Worm (Caenorhabditis elegans) whole organism, young adult: ENCODE data around the gene K12D9.1.

Experiments
- B0019.2 ChIP-seq: fragments of 200-800 bp; sonication (Bioruptor generic); conservative IDR thresholded peaks from 2 replicates; pipeline ENCODE4 v1.3.6; 2022; ENCODE audit warnings: missing genetic modification reagents, missing genetic modification characterization, missing compliant biosample characterization
- B0035.1 ChIP-seq: sonication (generic microtip); optimal IDR thresholded peaks from 2 replicates; lab custom pipeline; 2016; ENCODE audit warnings: missing genetic modification characterization, mild to moderate bottlenecking, missing compliant biosample characterization, missing genotype, missing genetic modification reagents
- B0261.1 ChIP-seq: sonication (generic microtip); optimal IDR thresholded peaks from 2 replicates; lab custom pipeline; 2016; ENCODE audit warnings: mild to moderate bottlenecking, missing genetic modification characterization, moderate library complexity, missing compliant biosample characterization
- B0336.3 ChIP-seq: fragments of 200-800 bp; sonication (Bioruptor generic); IDR thresholded peaks from 2 replicates; pipeline ENCODE4 v1.3.6; 2022; ENCODE audit warnings: missing genetic modification characterization, missing compliant biosample characterization
- C06A6.2 ChIP-seq: fragments of 200-800 bp; sonication (Bioruptor generic); conservative IDR thresholded peaks from 2 replicates; pipeline ENCODE4 v1.3.6; 2022; ENCODE audit warnings: missing genetic modification characterization, missing compliant biosample characterization
- F33H1.4 ChIP-seq: fragments of 200-800 bp; sonication (Bioruptor generic); IDR thresholded peaks from 2 replicates; pipeline ENCODE4 v1.3.6; 2022; ENCODE audit warnings: missing genetic modification reagents, missing genetic modification characterization, missing compliant biosample characterization
- F39B2.1 ChIP-seq: fragments of 200-800 bp; sonication (Bioruptor generic); IDR thresholded peaks from 2 replicates; pipeline ENCODE4 v1.3.6; 2022; ENCODE audit warnings: missing genetic modification reagents, missing genetic modification characterization, missing compliant biosample characterization
- F49E8.2 ChIP-seq: sonication (generic microtip); optimal IDR thresholded peaks from 3 replicates; lab custom pipeline; 2017; ENCODE audit warnings: missing genetic modification characterization, mild to moderate bottlenecking, missing compliant biosample characterization, antibody characterized with exemption, moderate library complexity; ENCODE audit not compliant: insufficient read depth
- F52B5.7 ChIP-seq: sonication (generic microtip); optimal IDR thresholded peaks from 2 replicates; lab custom pipeline; 2016; ENCODE audit warnings: mild to moderate bottlenecking, missing genetic modification characterization, missing compliant biosample characterization
- F57A8.1 ChIP-seq: fragments of 200-800 bp; sonication (Bioruptor generic); optimal IDR thresholded peaks from 2 replicates; lab custom pipeline; 2018; ENCODE audit warnings: mild to moderate bottlenecking, missing genetic modification characterization, moderate library complexity, missing compliant biosample characterization
- K11D2.4 ChIP-seq: fragments of 200-800 bp; sonication (Bioruptor generic); IDR thresholded peaks from 2 replicates; pipeline ENCODE4 v1.3.6; 2022; ENCODE audit warnings: missing genetic modification reagents, missing genetic modification characterization, missing compliant biosample characterization
- Y53G8AR.9 ChIP-seq: fragments of 200-800 bp; sonication (Bioruptor generic); conservative IDR thresholded peaks from 2 replicates; pipeline ENCODE4 v1.3.6; 2022; ENCODE audit warnings: missing genetic modification reagents, missing genetic modification characterization, missing compliant biosample characterization
- Y79H2A.3 ChIP-seq: fragments of 200-800 bp; sonication (Bioruptor generic); conservative IDR thresholded peaks from 2 replicates; pipeline ENCODE4 v1.3.6; 2022; ENCODE audit warnings: missing genetic modification reagents, missing genetic modification characterization, missing compliant biosample characterization
- akir-1 ChIP-seq: fragments of 200-800 bp; sonication (Bioruptor generic); optimal IDR thresholded peaks from 2 replicates; lab custom pipeline; 2018; ENCODE audit warnings: mild to moderate bottlenecking, missing genetic modification characterization, moderate library complexity, missing compliant biosample characterization
- bed-2 ChIP-seq: fragments of 200-800 bp; sonication (Bioruptor generic); IDR thresholded peaks from 2 replicates; pipeline ENCODE4 v1.3.6; 2022; ENCODE audit warnings: missing genetic modification reagents, missing genetic modification characterization, missing compliant biosample characterization
- ceh-27 ChIP-seq: fragments of 200-800 bp; sonication (Bioruptor generic); optimal IDR thresholded peaks from 2 replicates; lab custom pipeline; 2018; ENCODE audit warnings: mild to moderate bottlenecking, missing genetic modification characterization, moderate library complexity, missing compliant biosample characterization
- ceh-40 ChIP-seq: fragments of 200-800 bp; sonication (Bioruptor generic); IDR thresholded peaks from 2 replicates; pipeline ENCODE4 v1.3.6; 2022; ENCODE audit warnings: missing genetic modification characterization, missing compliant biosample characterization
- egl-44 ChIP-seq: fragments of 200-800 bp; sonication (Bioruptor generic); IDR thresholded peaks from 2 replicates; pipeline ENCODE4 v1.3.6; 2022; ENCODE audit warnings: missing genetic modification reagents, missing genetic modification characterization, missing compliant biosample characterization
- egrh-3 ChIP-seq: fragments of 200-800 bp; sonication (Bioruptor generic); IDR thresholded peaks from 2 replicates; pipeline ENCODE4 v1.3.6; 2022; ENCODE audit warnings: missing genetic modification reagents, missing genetic modification characterization, missing compliant biosample characterization
- ets-4 ChIP-seq: fragments of 200-800 bp; sonication (Bioruptor generic); optimal IDR thresholded peaks from 2 replicates; lab custom pipeline; 2018; ENCODE audit warnings: mild to moderate bottlenecking, missing genetic modification characterization, missing compliant biosample characterization
- gei-17 ChIP-seq: fragments of 200-800 bp; sonication (Bioruptor generic); optimal IDR thresholded peaks from 2 replicates; lab custom pipeline; 2018; ENCODE audit warnings: mild to moderate bottlenecking, missing genetic modification characterization, missing compliant biosample characterization
- him-1 ChIP-seq: sonication (generic microtip); optimal IDR thresholded peaks from 2 replicates; lab custom pipeline; 2016; ENCODE audit warnings: missing genotype, missing genetic modification reagents, missing genetic modification characterization, missing compliant biosample characterization
- hlh-26 ChIP-seq: fragments of 200-800 bp; sonication (Bioruptor generic); conservative IDR thresholded peaks from 2 replicates; pipeline ENCODE4 v1.3.6; 2022; ENCODE audit warnings: missing genetic modification reagents, missing genetic modification characterization, missing compliant biosample characterization
- hmg-20 ChIP-seq: fragments of 200-800 bp; sonication (Bioruptor generic); IDR thresholded peaks from 2 replicates; pipeline ENCODE4 v1.3.6; 2022; ENCODE audit warnings: missing genetic modification reagents, missing genetic modification characterization, missing compliant biosample characterization
- let-526 ChIP-seq: fragments of 200-800 bp; sonication (Bioruptor generic); IDR thresholded peaks from 2 replicates; pipeline ENCODE4 v1.3.6; 2022; ENCODE audit warnings: missing genetic modification reagents, missing genetic modification characterization, missing compliant biosample characterization
- let-607 ChIP-seq, 2 experiments: fragments of 200-800 bp in 1 of 2; sonication (Bioruptor generic) in 1 of 2; sonication (generic microtip) in 1 of 2; optimal IDR thresholded peaks; 2 replicates each; lab custom pipeline; 2016 to 2018; ENCODE audit warnings: mild to moderate bottlenecking in 2 of 2, missing compliant biosample characterization in 2 of 2, missing genetic modification characterization in 2 of 2, moderate library complexity in 2 of 2, missing genotype in 1 of 2
- lin-26 ChIP-seq: fragments of 200-800 bp; sonication (Bioruptor generic); IDR thresholded peaks from 2 replicates; pipeline ENCODE4 v1.3.6; 2022; ENCODE audit warnings: missing genetic modification reagents, missing genetic modification characterization, missing compliant biosample characterization
- lir-1 ChIP-seq: fragments of 200-800 bp; sonication (Bioruptor generic); conservative IDR thresholded peaks from 2 replicates; pipeline ENCODE4 v1.3.6; 2022; ENCODE audit warnings: missing genetic modification reagents, missing genetic modification characterization, missing compliant biosample characterization
- madf-3 ChIP-seq: fragments of 200-800 bp; sonication (Bioruptor generic); IDR thresholded peaks from 2 replicates; pipeline ENCODE4 v1.3.6; 2022; ENCODE audit warnings: missing genetic modification reagents, missing genetic modification characterization, missing compliant biosample characterization
- mcd-1 ChIP-seq: fragments of 200-800 bp; sonication (Bioruptor generic); IDR thresholded peaks from 2 replicates; pipeline ENCODE4 v1.3.6; 2022; ENCODE audit warnings: missing genetic modification reagents, missing genetic modification characterization, missing compliant biosample characterization
- mel-28 ChIP-seq: sonication (generic microtip); optimal IDR thresholded peaks from 2 replicates; lab custom pipeline; 2016; ENCODE audit warnings: borderline replicate concordance, mild to moderate bottlenecking, missing genetic modification characterization, missing compliant biosample characterization
- nfya-2 ChIP-seq: fragments of 200-800 bp; sonication (Bioruptor generic); IDR thresholded peaks from 2 replicates; pipeline ENCODE4 v1.3.6; 2022; ENCODE audit warnings: missing genetic modification reagents, missing genetic modification characterization, missing compliant biosample characterization
- nfyb-1 ChIP-seq: fragments of 200-800 bp; sonication (Bioruptor generic); IDR thresholded peaks from 2 replicates; pipeline ENCODE4 v1.3.6; 2022; ENCODE audit warnings: missing genetic modification reagents, missing genetic modification characterization, missing compliant biosample characterization
- nhr-27 ChIP-seq: fragments of 200-800 bp; sonication (Bioruptor generic); optimal IDR thresholded peaks from 2 replicates; lab custom pipeline; 2018; ENCODE audit warnings: mild to moderate bottlenecking, missing genetic modification characterization, moderate library complexity, missing compliant biosample characterization
- rec-8 ChIP-seq, 2 experiments: sonication (generic microtip); optimal IDR thresholded peaks; 2 replicates each; lab custom pipeline; 2016; ENCODE audit warnings: mild to moderate bottlenecking in 2 of 2, missing genetic modification characterization in 2 of 2, missing genetic modification reagents in 2 of 2, missing genotype in 2 of 2, missing biosample characterization in 1 of 2, missing compliant biosample characterization in 1 of 2, moderate library complexity in 1 of 2
- repo-1 ChIP-seq: sonication (generic microtip); optimal IDR thresholded peaks from 2 replicates; lab custom pipeline; 2017; ENCODE audit warnings: mild to moderate bottlenecking, missing genetic modification characterization, missing compliant biosample characterization
- sea-2 ChIP-seq: fragments of 200-800 bp; sonication (Bioruptor generic); IDR thresholded peaks from 2 replicates; pipeline ENCODE4 v1.3.6; 2022; ENCODE audit warnings: missing genetic modification characterization, missing compliant biosample characterization
- snpc-1.1 ChIP-seq: sonication (generic microtip); optimal IDR thresholded peaks from 2 replicates; lab custom pipeline; 2017; ENCODE audit warnings: missing genetic modification characterization, mild to moderate bottlenecking, missing compliant biosample characterization, antibody characterized with exemption, moderate library complexity, missing genotype, missing genetic modification reagents; ENCODE audit not compliant: insufficient read depth
- somi-1 ChIP-seq: fragments of 200-800 bp; sonication (Bioruptor generic); optimal IDR thresholded peaks from 2 replicates; lab custom pipeline; 2018; ENCODE audit warnings: mild to moderate bottlenecking, missing genetic modification characterization, missing compliant biosample characterization
- tbp1 ChIP-seq: fragments of 200-800 bp; sonication (Bioruptor generic); optimal IDR thresholded peaks from 2 replicates; lab custom pipeline; 2018; ENCODE audit warnings: mild to moderate bottlenecking, missing genetic modification characterization, missing compliant biosample characterization
- tbx-9 ChIP-seq: sonication (generic microtip); optimal IDR thresholded peaks from 2 replicates; lab custom pipeline; 2016; ENCODE audit warnings: borderline replicate concordance, missing genetic modification characterization, inconsistent platforms, missing compliant biosample characterization
- zim-3 ChIP-seq: sonication (generic microtip); optimal IDR thresholded peaks from 2 replicates; lab custom pipeline; 2017; ENCODE audit warnings: mild to moderate bottlenecking, missing genetic modification characterization, moderate library complexity, missing compliant biosample characterization
- ztf-26 ChIP-seq: sonication (generic microtip); optimal IDR thresholded peaks from 2 replicates; lab custom pipeline; 2017; ENCODE audit warnings: missing genetic modification characterization, missing compliant biosample characterization
- ztf-3 ChIP-seq: fragments of 200-800 bp; sonication (Bioruptor generic); optimal IDR thresholded peaks from 2 replicates; lab custom pipeline; 2018; ENCODE audit warnings: mild to moderate bottlenecking, missing genetic modification characterization, missing compliant biosample characterization

The K12D9.1 gene

ce11 chrV:2987407-2987806, 26.9 kb upstream of the K12D9.1 start, which contains the start of gene srh-85 (continued):
- no peak for TF ChIP-seq him-1

DNA sequence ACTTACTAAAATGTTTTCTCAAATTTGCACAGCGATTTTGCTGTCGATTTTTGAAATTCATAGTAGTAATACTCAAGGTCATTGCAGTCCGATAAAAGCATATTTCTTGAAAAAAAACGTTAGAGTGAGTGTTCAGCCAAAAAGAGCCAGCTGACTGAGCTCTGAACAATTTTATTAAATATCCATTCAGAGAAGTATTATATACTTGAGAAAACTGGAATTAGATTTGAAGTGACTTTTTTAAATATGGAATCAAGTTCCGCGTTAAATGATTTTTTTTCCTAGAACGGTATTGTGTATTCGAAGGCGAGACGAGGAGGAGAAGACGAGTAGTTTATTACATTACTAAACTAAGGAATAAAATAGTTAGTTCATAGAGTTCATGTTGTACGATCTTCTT, 22.8 kb upstream of the K12D9.1 start, which contains the start of gene srw-121:
srw-121 (minus strand) TSS at position 101 of the 400 bp plus-strand sequence.
- TF ChIP-seq tbx-9 (tag; lab: Kevin White, UChicago) (no peak), nfyb-1 (no peak), ceh-27 (no peak), egl-44 (GFP tag; lab: Robert Waterston, UW) (no peak), madf-3 (no peak), nhr-27 (tag; lab: Kevin White, UChicago) (no peak), zim-3 (tag; lab: Kevin White, UChicago) (no peak), Y79H2A.3 (GFP tag; lab: Robert Waterston, UW) (no peak), F33H1.4 (GFP tag; lab: Robert Waterston, UW) (no peak), ztf-3 (no peak), F49E8.2 (tag; lab: Kevin White, UChicago) (no peak), rec-8 (tag; optimal IDR thresholded peaks at IDR 0.05; lab: Kevin White, UChicago) (no peak), sea-2 (GFP tag; lab: Robert Waterston, UW) (no peak), lir-1 (no peak), F57A8.1 (GFP tag; lab: Kevin White, UChicago) (no peak), let-607 (tag; optimal IDR thresholded peaks at IDR 0.05; lab: Kevin White, UChicago) (no peak), F39B2.1 (GFP tag; lab: Robert Waterston, UW) (no peak), tbp1 (GFP tag; lab: Kevin White, UChicago) (no peak), C06A6.2 (GFP tag; lab: Robert Waterston, UW) (no peak)

- TF ChIP-seq nfya-2 (GFP tag; lab: Robert Waterston, UW) (no peak), B0261.1 (tag; lab: Kevin White, UChicago) (no peak), bed-2 (GFP tag; lab: Robert Waterston, UW) (no peak), gei-17 (GFP tag; lab: Kevin White, UChicago) (no peak), ceh-40 (no peak), F52B5.7 (tag; lab: Kevin White, UChicago) (no peak), repo-1 (tag; lab: Kevin White, UChicago) (no peak), B0019.2 (GFP tag; lab: Robert Waterston, UW) (no peak), mel-28 (tag; lab: Kevin White, UChicago) (no peak), ets-4 (GFP tag; lab: Kevin White, UChicago) (no peak), mcd-1 (GFP tag; lab: Robert Waterston, UW) (no peak), hmg-20 (GFP tag; lab: Robert Waterston, UW) (no peak), let-526 (GFP tag; lab: Robert Waterston, UW) (no peak), B0336.3 (no peak), zim-3 (tag; lab: Kevin White, UChicago) (no peak), tbx-9 (tag; lab: Kevin White, UChicago) (no peak)
Observed at ce11 chrV:2992060-2992459, 22.2 kb upstream of the K12D9.1 start.

- TF ChIP-seq somi-1 (GFP tag; lab: Kevin White, UChicago) (no peak), lin-26 (GFP tag; lab: Robert Waterston, UW) (no peak), akir-1 (no peak), F33H1.4 (GFP tag; lab: Robert Waterston, UW) (no peak), egrh-3 (no peak), snpc-1.1 (tag; lab: Kevin White, UChicago) (no peak), B0035.1 (no peak), nhr-27 (tag; lab: Kevin White, UChicago) (no peak), K11D2.4 (GFP tag; lab: Robert Waterston, UW) (no peak), zim-3 (tag; lab: Kevin White, UChicago) (no peak), hlh-26 (no peak), ztf-26 (no peak), ets-4 (GFP tag; lab: Kevin White, UChicago) (no peak), Y53G8AR.9 (GFP tag; lab: Robert Waterston, UW) (no peak)
Observed at ce11 chrV:2993816-2994215, 20.5 kb upstream of the K12D9.1 start, which contains the start of gene srw-115. Gene srw-115 (minus strand): TSS chrV:2993916.
